Worm (Caenorhabditis elegans) whole organism, early embryonic: ENCODE data around the gene lab-2.

ENCODE experiments used
- B0310.2 ChIP-seq: sonication (generic microtip); optimal IDR thresholded peaks from 2 replicates; lab custom pipeline; 2016; ENCODE audit warnings: mild to moderate bottlenecking, missing genetic modification characterization, missing compliant biosample characterization
- F13C5.2 ChIP-seq: sonication (generic microtip); optimal IDR thresholded peaks from 2 replicates; lab custom pipeline; 2017; ENCODE audit warnings: mild to moderate bottlenecking, missing genetic modification characterization, inconsistent platforms, missing compliant biosample characterization
- aly-1 ChIP-seq: sonication (generic microtip); optimal IDR thresholded peaks from 2 replicates; lab custom pipeline; 2016; ENCODE audit warnings: missing genetic modification characterization, missing compliant biosample characterization
- ama-1 ChIP-seq: fragments of 150-350 bp; optimal IDR thresholded peaks from 2 replicates; lab custom pipeline; 2014
- ceh-13 ChIP-seq: fragments of 200-800 bp; sonication (Bioruptor generic); optimal IDR thresholded peaks from 2 replicates; lab custom pipeline; 2018; ENCODE audit warnings: mild to moderate bottlenecking, missing genetic modification characterization, missing compliant biosample characterization
- ceh-36 ChIP-seq: sonication (generic microtip); optimal IDR thresholded peaks from 2 replicates; lab custom pipeline; 2016; ENCODE audit warnings: missing genetic modification characterization, inconsistent platforms, missing compliant biosample characterization
- ets-7 ChIP-seq: sonication (generic microtip); optimal IDR thresholded peaks from 2 replicates; lab custom pipeline; 2016; ENCODE audit warnings: missing genotype, missing genetic modification characterization, missing compliant biosample characterization
- flt-1 ChIP-seq: fragments of 200-800 bp; sonication (Bioruptor generic); IDR thresholded peaks from 2 replicates; pipeline ENCODE4 v1.3.6; 2022; ENCODE audit warnings: missing genetic modification characterization, missing compliant biosample characterization
- hmbx-1 ChIP-seq: sonication (generic microtip); optimal IDR thresholded peaks from 2 replicates; lab custom pipeline; 2016; ENCODE audit warnings: mild to moderate bottlenecking, missing genetic modification characterization, missing compliant biosample characterization
- hmg-4 ChIP-seq: fragments of 200-800 bp; sonication (Bioruptor generic); optimal IDR thresholded peaks from 2 replicates; lab custom pipeline; 2018; ENCODE audit warnings: mild to moderate bottlenecking, missing genetic modification characterization, missing compliant biosample characterization
- hnd-1 ChIP-seq: sonication (generic microtip); optimal IDR thresholded peaks from 2 replicates; lab custom pipeline; 2016; ENCODE audit warnings: missing genetic modification characterization, missing compliant biosample characterization
- pes-1 ChIP-seq: fragments of 200-800 bp; sonication (Bioruptor generic); IDR thresholded peaks from 2 replicates; pipeline ENCODE4 v1.3.6; 2022; ENCODE audit warnings: missing genetic modification reagents, missing genetic modification characterization, missing compliant biosample characterization
- scrt-1 ChIP-seq: fragments of 200-800 bp; sonication (Bioruptor generic); IDR thresholded peaks from 2 replicates; pipeline ENCODE4 v1.3.6; 2022; ENCODE audit warnings: missing genetic modification characterization, missing compliant biosample characterization
- sea-1 ChIP-seq: fragments of 200-800 bp; sonication (Bioruptor generic); conservative IDR thresholded peaks from 2 replicates; pipeline ENCODE4 v1.3.6; 2022; ENCODE audit warnings: missing genetic modification characterization, missing compliant biosample characterization
- tbx-11 ChIP-seq: fragments of 200-800 bp; sonication (Bioruptor generic); IDR thresholded peaks from 2 replicates; pipeline ENCODE4 v1.3.6; 2022; ENCODE audit warnings: missing genetic modification characterization, missing compliant biosample characterization
- tbx-37 ChIP-seq: fragments of 200-800 bp; sonication (Bioruptor generic); conservative IDR thresholded peaks from 2 replicates; pipeline ENCODE4 v1.3.6; 2022; ENCODE audit warnings: missing genetic modification reagents, missing genetic modification characterization, missing compliant biosample characterization
- tra-4 ChIP-seq: sonication (generic microtip); optimal IDR thresholded peaks from 2 replicates; lab custom pipeline; 2017; ENCODE audit warnings: missing genetic modification characterization, missing compliant biosample characterization

lab-2 gene

ce11 chrIII:7357356-7357755, 27.9 kb upstream of the lab-2 start, which contains the start of gene F08F8.10:
Gene F08F8.10, minus strand, starts transcription at chrIII:7357393.
- TF ChIP-seq flt-1 (GFP tag; lab: Robert Waterston, UW) = no peak

- no peak for TF ChIP-seq hmbx-1 (tag; lab: Kevin White, UChicago)
- no peak for TF ChIP-seq tbx-37 (GFP tag; lab: Robert Waterston, UW)
These were observed 24.5 kb upstream of the lab-2 start, which contains the start of gene F08F8.9 for ce11 chrIII:7353871-7354270. Gene F08F8.9, minus strand, starts transcription at chrIII:7353971.

ce11 chrIII:7349075-7349474, 19.7 kb upstream of the lab-2 start, which contains the start of gene gos-28:
Gene gos-28, minus strand, starts transcription at chrIII:7349175.
- no peak for TF ChIP-seq ama-1 (lab: Kevin White, UChicago)
- TF ChIP-seq F13C5.2 = no peak

- TF ChIP-seq flt-1 (GFP tag; lab: Robert Waterston, UW) (no peak), hmbx-1 (tag; lab: Kevin White, UChicago) (no peak), B0310.2 (tag; lab: Kevin White, UChicago) (no peak), tra-4 (tag; lab: Kevin White, UChicago) (no peak), ets-7 (tag; lab: Kevin White, UChicago) (no peak), scrt-1 (GFP tag; lab: Robert Waterston, UW) (no peak), ama-1 (lab: Kevin White, UChicago) (no peak), aly-1 (tag; lab: Kevin White, UChicago) (no peak), F13C5.2 (no peak), tbx-37 (GFP tag; lab: Robert Waterston, UW) (no peak), pes-1 (GFP tag; lab: Robert Waterston, UW) (no peak), sea-1 (no peak), tbx-11 (no peak)
These were observed 17.6 kb upstream of the lab-2 start, which contains the start of gene F08F8.7 for ce11 chrIII:7347049-7347448. Gene F08F8.7, minus strand, starts transcription at chrIII:7347149.

DNA sequence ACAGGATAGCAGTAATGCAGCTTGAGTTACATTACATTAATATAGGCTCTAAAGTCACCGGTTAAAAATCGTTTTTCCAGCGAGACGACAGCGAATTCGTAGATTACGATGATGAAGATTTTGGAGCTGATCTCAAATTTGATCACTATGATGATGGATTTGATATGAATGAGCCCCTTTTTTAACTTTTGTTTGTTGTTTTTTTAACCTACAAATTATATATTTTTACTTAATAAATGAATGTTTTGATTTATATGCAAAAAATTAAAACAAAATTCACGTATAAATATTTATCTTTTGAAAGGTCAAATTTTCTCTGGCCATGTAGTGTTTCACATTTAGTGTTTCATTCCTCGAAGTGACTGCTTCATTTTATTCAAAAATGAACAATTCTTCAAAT, 14.0 kb upstream of the lab-2 start, which contains the start of gene F08F8.6:
F08F8.6 (plus strand) TSS at position 301 of the 400 bp plus-strand sequence.
- no peak for TF ChIP-seq ets-7 (tag; lab: Kevin White, UChicago)
- no peak for TF ChIP-seq B0310.2 (tag; lab: Kevin White, UChicago)
- TF ChIP-seq ama-1 (lab: Kevin White, UChicago) = no peak
- TF ChIP-seq hmbx-1 (tag; lab: Kevin White, UChicago) = no peak
- TF ChIP-seq scrt-1 (GFP tag; lab: Robert Waterston, UW) = no peak

ce11 chrIII:7339138-7339537, 9.7 kb upstream of the lab-2 start:
- TF ChIP-seq flt-1 (GFP tag; lab: Robert Waterston, UW) (no peak), ceh-36 (no peak), tbx-11 (no peak), ama-1 (lab: Kevin White, UChicago) (no peak), tra-4 (tag; lab: Kevin White, UChicago) (no peak)

- TF ChIP-seq tbx-37 (GFP tag; lab: Robert Waterston, UW) = no peak
- TF ChIP-seq ceh-13 (GFP tag; lab: Kevin White, UChicago) = no peak
These were observed 9.3 kb upstream of the lab-2 start, which contains the start of gene kap-1 for ce11 chrIII:7338693-7339092. Gene kap-1, plus strand, starts transcription at chrIII:7338835.

- TF ChIP-seq aly-1 (tag; lab: Kevin White, UChicago) = no peak
- TF ChIP-seq tbx-11 = 0 out of 2 replicates have a peak, but pooled peaks have one; percentile 10
These were observed 8.6 kb upstream of the lab-2 start for ce11 chrIII:7338009-7338408.

DNA sequence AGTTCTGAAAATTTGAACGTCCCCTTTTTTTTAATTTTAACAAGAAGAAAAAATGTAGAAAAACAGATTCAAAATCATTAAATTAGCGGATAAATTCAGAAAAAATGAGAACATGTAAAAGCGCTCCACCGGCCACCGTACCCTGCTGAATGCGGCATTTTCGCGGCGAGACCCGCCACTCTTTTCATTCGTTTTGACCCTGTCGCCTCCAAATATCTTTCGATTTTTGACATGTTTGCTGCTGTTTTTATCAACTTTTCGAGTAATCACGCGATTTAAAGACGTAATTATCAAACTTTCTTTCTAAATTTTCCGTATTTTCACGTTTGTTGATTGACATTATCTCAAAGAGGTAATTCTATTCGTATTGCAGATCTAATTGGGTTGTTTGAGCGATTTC, 6.8 kb upstream of the lab-2 start, which contains the start of gene gsp-2:
gsp-2 (plus strand) TSS at position 374 of the 400 bp plus-strand sequence.
- TF ChIP-seq pes-1 (GFP tag; lab: Robert Waterston, UW) = no peak
- TF ChIP-seq hmg-4 (GFP tag; lab: Kevin White, UChicago) = peak; percentile 10
- no peak for TF ChIP-seq hnd-1
- no peak for TF ChIP-seq B0310.2 (tag; lab: Kevin White, UChicago)
- TF ChIP-seq hmbx-1 (tag; lab: Kevin White, UChicago) = no peak

- TF ChIP-seq tra-4 (tag; lab: Kevin White, UChicago) = no peak
- no peak for TF ChIP-seq sea-1
- TF ChIP-seq B0310.2 (tag; lab: Kevin White, UChicago) = no peak
- peak; percentile 25 for TF ChIP-seq F13C5.2
- TF ChIP-seq hmg-4 (GFP tag; lab: Kevin White, UChicago) = peak; percentile 40
These were observed 5.8 kb upstream of the lab-2 start, which contains the start of gene F56C9.10 for ce11 chrIII:7335220-7335619. Gene F56C9.10, minus strand, starts transcription at chrIII:7335316.
